Fruit fly (Drosophila melanogaster) whole organism, prepupa: ENCODE data around the gene His4r.

Experiments used
- CG10631 ChIP-seq: fragments of 200-800 bp; sonication (Bioruptor generic); optimal IDR thresholded peaks from 2 replicates; lab custom pipeline; 2016; ENCODE audit warnings: missing biosample characterization, missing genetic modification characterization
- CG11294 ChIP-seq: fragments of 200-800 bp; sonication (Bioruptor generic); IDR thresholded peaks from 2 replicates; pipeline ENCODE4 v1.3.6; 2022; ENCODE audit warnings: missing biosample characterization, missing genetic modification characterization
- CG11762 ChIP-seq: fragments of 200-800 bp; sonication (Bioruptor generic); optimal IDR thresholded peaks from 3 replicates; lab custom pipeline; 2016; ENCODE audit warnings: missing biosample characterization, missing genetic modification characterization; ENCODE audit not compliant: insufficient read depth
- CG11902 ChIP-seq: fragments of 200-800 bp; sonication (Bioruptor generic); optimal IDR thresholded peaks from 3 replicates; lab custom pipeline; 2016; ENCODE audit warnings: missing biosample characterization, missing genetic modification characterization
- CG15336 ChIP-seq: fragments of 200-800 bp; sonication (Bioruptor generic); IDR thresholded peaks from 2 replicates; pipeline ENCODE4 v1.3.6; 2022; ENCODE audit warnings: missing biosample characterization, missing genetic modification characterization
- CG1621 ChIP-seq: fragments of 200-800 bp; sonication (Bioruptor generic); optimal IDR thresholded peaks from 3 replicates; lab custom pipeline; 2018; ENCODE audit warnings: missing biosample characterization, mild to moderate bottlenecking, missing genetic modification characterization
- CG3032 ChIP-seq: fragments of 200-800 bp; optimal IDR thresholded peaks from 2 replicates; lab custom pipeline; 2019; ENCODE audit warnings: missing biosample characterization, mild to moderate bottlenecking, missing genetic modification characterization, moderate library complexity
- CG31627 ChIP-seq: fragments of 200-800 bp; sonication (Bioruptor generic); optimal IDR thresholded peaks from 3 replicates; lab custom pipeline; 2016; ENCODE audit warnings: missing biosample characterization, missing genetic modification characterization
- CG32006 ChIP-seq: fragments of 200-800 bp; sonication (Bioruptor generic); optimal IDR thresholded peaks from 3 replicates; lab custom pipeline; 2017; ENCODE audit warnings: missing biosample characterization, mild to moderate bottlenecking, missing genetic modification characterization
- CG3919 ChIP-seq: fragments of 200-800 bp; sonication (Bioruptor generic); optimal IDR thresholded peaks from 3 replicates; lab custom pipeline; 2016; ENCODE audit warnings: missing biosample characterization, missing genetic modification characterization
- CG4318 ChIP-seq: fragments of 200-800 bp; sonication (Bioruptor generic); optimal IDR thresholded peaks from 3 replicates; lab custom pipeline; 2017; ENCODE audit warnings: missing biosample characterization, mild to moderate bottlenecking, missing genetic modification characterization
- CG6163 ChIP-seq: fragments of 200-800 bp; sonication (Bioruptor generic); IDR thresholded peaks from 3 replicates; pipeline ENCODE4 v1.3.6; 2022; ENCODE audit warnings: missing biosample characterization, missing genetic modification characterization
- CG6792 ChIP-seq: fragments of 200-800 bp; sonication (Bioruptor generic); optimal IDR thresholded peaks from 3 replicates; lab custom pipeline; 2016; ENCODE audit warnings: missing biosample characterization, missing genetic modification characterization
- CG6808 ChIP-seq: fragments of 200-800 bp; sonication (Bioruptor generic); optimal IDR thresholded peaks from 3 replicates; lab custom pipeline; 2017; ENCODE audit warnings: missing biosample characterization, missing genetic modification characterization, mild to moderate bottlenecking, moderate library complexity, missing genetic modification reagents
- CG7368 ChIP-seq: fragments of 200-800 bp; sonication (Bioruptor generic); optimal IDR thresholded peaks from 3 replicates; lab custom pipeline; 2016; ENCODE audit warnings: missing biosample characterization, missing genetic modification characterization
- CG8119 ChIP-seq: fragments of 200-800 bp; sonication (Bioruptor generic); IDR thresholded peaks from 3 replicates; pipeline ENCODE4 v1.3.6; 2022; ENCODE audit warnings: missing biosample characterization, missing genetic modification characterization
- CG8319 ChIP-seq: fragments of 200-800 bp; sonication (Bioruptor generic); optimal IDR thresholded peaks from 3 replicates; lab custom pipeline; 2016; ENCODE audit warnings: missing biosample characterization, missing genetic modification characterization
- CG8632 ChIP-seq: fragments of 200-800 bp; sonication (Bioruptor generic); optimal IDR thresholded peaks from 3 replicates; lab custom pipeline; 2016; ENCODE audit warnings: missing biosample characterization, missing genetic modification characterization
- CG9139 ChIP-seq: fragments of 200-800 bp; sonication (Bioruptor generic); optimal IDR thresholded peaks from 3 replicates; lab custom pipeline; 2017; ENCODE audit warnings: missing biosample characterization, mild to moderate bottlenecking, missing genetic modification characterization
- Eip75B ChIP-seq: fragments of 200-800 bp; sonication (Bioruptor generic); optimal IDR thresholded peaks from 3 replicates; lab custom pipeline; 2016; ENCODE audit warnings: missing biosample characterization, missing genetic modification characterization
- Eip78C ChIP-seq: fragments of 200-800 bp; sonication (Bioruptor generic); peaks from one replicate; lab custom pipeline; 2016; ENCODE audit warnings: missing biosample characterization, missing genetic modification characterization
- Eip93F ChIP-seq: fragments of 200-800 bp; sonication (Bioruptor generic); optimal IDR thresholded peaks from 2 replicates; lab custom pipeline; 2016; ENCODE audit warnings: missing biosample characterization, mild to moderate bottlenecking, missing genetic modification characterization
- Ets21C ChIP-seq: fragments of 200-800 bp; sonication (Bioruptor generic); optimal IDR thresholded peaks from 3 replicates; lab custom pipeline; 2016; ENCODE audit warnings: missing biosample characterization, missing genetic modification characterization
- Ets96B ChIP-seq: fragments of 200-800 bp; optimal IDR thresholded peaks from 2 replicates; lab custom pipeline; 2019; ENCODE audit warnings: missing biosample characterization, mild to moderate bottlenecking, missing genetic modification characterization, moderate library complexity
- Gug ChIP-seq: fragments of 200-800 bp; sonication (Bioruptor generic); IDR thresholded peaks from 2 replicates; pipeline ENCODE4 v1.3.6; 2022; ENCODE audit warnings: missing biosample characterization, missing genetic modification characterization
- Hr38 ChIP-seq: sonication (Bioruptor generic); optimal IDR thresholded peaks from 2 replicates; lab custom pipeline; 2016; ENCODE audit warnings: missing biosample characterization, missing genetic modification characterization
- Hr39 ChIP-seq: fragments of 200-800 bp; sonication (Bioruptor generic); optimal IDR thresholded peaks from 2 replicates; lab custom pipeline; 2016; ENCODE audit warnings: missing biosample characterization, missing genetic modification characterization
- Hr4 ChIP-seq: fragments of 200-800 bp; sonication (Bioruptor generic); optimal IDR thresholded peaks from 3 replicates; lab custom pipeline; 2016; ENCODE audit warnings: missing biosample characterization, missing genetic modification characterization
- Met ChIP-seq: fragments of 200-800 bp; sonication (Bioruptor generic); optimal IDR thresholded peaks from 3 replicates; lab custom pipeline; 2016; ENCODE audit warnings: missing biosample characterization, missing genetic modification characterization
- OdsH ChIP-seq: fragments of 200-800 bp; sonication (Bioruptor generic); optimal IDR thresholded peaks from 3 replicates; lab custom pipeline; 2016; ENCODE audit warnings: missing biosample characterization, missing genetic modification characterization
- Sox102F ChIP-seq: fragments of 200-800 bp; sonication (Bioruptor generic); optimal IDR thresholded peaks from 2 replicates; lab custom pipeline; 2016; ENCODE audit warnings: missing biosample characterization, mild to moderate bottlenecking, missing genetic modification characterization
- Sox14 ChIP-seq: fragments of 200-800 bp; sonication (Bioruptor generic); optimal IDR thresholded peaks from 3 replicates; lab custom pipeline; 2016; ENCODE audit warnings: missing biosample characterization, missing genetic modification characterization
- achi ChIP-seq: fragments of 200-800 bp; sonication (Bioruptor generic); optimal IDR thresholded peaks from 3 replicates; lab custom pipeline; 2016; ENCODE audit warnings: missing biosample characterization, missing genetic modification characterization
- acj6 ChIP-seq: fragments of 200-800 bp; sonication (Bioruptor generic); optimal IDR thresholded peaks from 3 replicates; lab custom pipeline; 2016; ENCODE audit warnings: missing biosample characterization, missing genetic modification characterization
- cyc ChIP-seq: fragments of 200-800 bp; sonication (Bioruptor generic); optimal IDR thresholded peaks from 3 replicates; lab custom pipeline; 2016; ENCODE audit warnings: missing biosample characterization, missing genetic modification characterization
- dac ChIP-seq: fragments of 200-800 bp; sonication (Bioruptor generic); optimal IDR thresholded peaks from 2 replicates; lab custom pipeline; 2017; ENCODE audit warnings: missing biosample characterization, mild to moderate bottlenecking, missing genetic modification characterization
- dsx ChIP-seq: fragments of 200-800 bp; optimal IDR thresholded peaks from 3 replicates; lab custom pipeline; 2019; ENCODE audit warnings: missing biosample characterization, mild to moderate bottlenecking, missing genetic modification characterization, moderate library complexity; ENCODE audit not compliant: poor library complexity, severe bottlenecking
- eg ChIP-seq: fragments of 200-800 bp; sonication (Bioruptor generic); IDR thresholded peaks from 3 replicates; pipeline ENCODE4 v1.3.6; 2022; ENCODE audit warnings: missing biosample characterization, missing genetic modification characterization
- esn ChIP-seq: fragments of 200-800 bp; sonication (Bioruptor generic); optimal IDR thresholded peaks from 2 replicates; lab custom pipeline; 2016; ENCODE audit warnings: missing biosample characterization, mild to moderate bottlenecking, missing genetic modification characterization, moderate library complexity
- fd59A ChIP-seq: fragments of 200-800 bp; sonication (Bioruptor generic); optimal IDR thresholded peaks from 2 replicates; lab custom pipeline; 2017; ENCODE audit warnings: missing biosample characterization, mild to moderate bottlenecking, missing genetic modification characterization, missing genetic modification reagents
- fd85E ChIP-seq: fragments of 200-800 bp; sonication (Bioruptor generic); optimal IDR thresholded peaks from 3 replicates; lab custom pipeline; 2016; ENCODE audit warnings: missing biosample characterization, missing genetic modification characterization
- fkh ChIP-seq: fragments of 200-800 bp; sonication (Bioruptor generic); optimal IDR thresholded peaks from 3 replicates; lab custom pipeline; 2017; ENCODE audit warnings: missing biosample characterization, mild to moderate bottlenecking, missing genetic modification characterization, moderate library complexity
- lz ChIP-seq: fragments of 200-800 bp; sonication (Bioruptor generic); optimal IDR thresholded peaks from 3 replicates; lab custom pipeline; 2016; ENCODE audit warnings: missing biosample characterization, missing genetic modification characterization
- pdm3 ChIP-seq: fragments of 200-800 bp; sonication (Bioruptor generic); optimal IDR thresholded peaks from 3 replicates; lab custom pipeline; 2016; ENCODE audit warnings: missing biosample characterization, missing genetic modification characterization
- salr ChIP-seq, 2 experiments: fragments of 200-800 bp; sonication (Bioruptor generic); optimal IDR thresholded peaks; 3 replicates each; lab custom pipeline; 2016 to 2018; ENCODE audit warnings: missing biosample characterization in 2 of 2, missing genetic modification characterization in 2 of 2, mild to moderate bottlenecking in 1 of 2
- spab ChIP-seq: fragments of 200-800 bp; sonication (Bioruptor generic); optimal IDR thresholded peaks from 2 replicates; lab custom pipeline; 2017; ENCODE audit warnings: missing biosample characterization, mild to moderate bottlenecking, missing genetic modification characterization, missing genetic modification reagents
- ss ChIP-seq, 2 experiments: fragments of 200-800 bp; sonication (Bioruptor generic); optimal IDR thresholded peaks; 2 replicates in 1 of 2; 3 replicates in 1 of 2; lab custom pipeline; 2017 to 2018; ENCODE audit warnings: mild to moderate bottlenecking in 2 of 2, missing biosample characterization in 2 of 2, missing genetic modification characterization in 2 of 2, moderate library complexity in 1 of 2
- svp ChIP-seq: fragments of 200-800 bp; sonication (Bioruptor generic); peaks from one replicate; lab custom pipeline; 2016; ENCODE audit warnings: missing biosample characterization, missing genetic modification characterization
- vri ChIP-seq: fragments of 200-800 bp; sonication (Bioruptor generic); optimal IDR thresholded peaks from 3 replicates; lab custom pipeline; 2016; ENCODE audit warnings: missing biosample characterization, mild to moderate bottlenecking, missing genetic modification characterization

Gene His4r

dm6 chr3R:14608892-14609692 is 16.5 kb upstream of the His4r start, which contains the start of gene CG14853 (continued):
- TF ChIP-seq esn = peak; percentile 51
- peak; percentile 21 for TF ChIP-seq CG3919 (GFP tag; lab: Kevin White, UChicago)
- peak; percentile 19 for TF ChIP-seq Sox102F (GFP tag; lab: Kevin White, UChicago)
- no peak for TF ChIP-seq Hr38 (GFP tag; lab: Kevin White, UChicago)
- peak; percentile 59 for TF ChIP-seq acj6

dm6 chr3R:14622571-14622970 is 3.0 kb upstream of the His4r start:
- TF ChIP-seq CG3032 (tag; lab: Kevin White, UChicago) (no peak), esn (no peak), dsx (GFP tag; lab: Kevin White, UChicago) (no peak), acj6 (peak; percentile 20), CG8119 (GFP tag; lab: Robert Waterston, UW) (no peak), pdm3 (GFP tag; lab: Kevin White, UChicago) (peak; percentile 17), spab (GFP tag; lab: Kevin White, UChicago) (peak; percentile 19), CG31627 (GFP tag; lab: Kevin White, UChicago) (no peak), Met (peak; percentile 12), achi (GFP tag; lab: Kevin White, UChicago) (no peak), Gug (GFP tag; lab: Robert Waterston, UW) (no peak), fkh (GFP tag; lab: Kevin White, UChicago) (no peak), CG4318 (GFP tag; lab: Kevin White, UChicago) (no peak), fd85E (GFP tag; lab: Kevin White, UChicago) (no peak), CG10631 (peak; percentile 16), Hr4 (GFP tag; lab: Kevin White, UChicago) (no peak), CG7368 (GFP tag; lab: Kevin White, UChicago) (peak; percentile 0), OdsH (GFP tag; lab: Kevin White, UChicago) (peak; percentile 15), CG8632 (peak; percentile 10), Ets96B (tag; lab: Kevin White, UChicago) (peak; percentile 41), salr (GFP tag; optimal IDR thresholded peaks at IDR 0.05; lab: Kevin White, UChicago) (peak in 1 of 2 experiments; percentile 10), CG11762 (GFP tag; lab: Kevin White, UChicago) (no peak), CG32006 (no peak), CG11294 (GFP tag; lab: Robert Waterston, UW) (no peak), vri (GFP tag; lab: Kevin White, UChicago) (no peak), svp (GFP tag; lab: Kevin White, UChicago) (peak; percentile 53), cyc (GFP tag; lab: Kevin White, UChicago) (no peak), Ets21C (no peak), fd59A (GFP tag; lab: Kevin White, UChicago) (peak; percentile 1), Eip93F (GFP tag; lab: Kevin White, UChicago) (no peak), Eip75B (peak; percentile 5), CG9139 (GFP tag; lab: Kevin White, UChicago) (no peak), CG15336 (GFP tag; lab: Robert Waterston, UW) (no peak), ss (GFP tag; optimal IDR thresholded peaks at IDR 0.05; lab: Kevin White, UChicago) (peak in 1 of 2 experiments; percentile 41), Eip78C (peak; percentile 85), CG8319 (GFP tag; lab: Kevin White, UChicago) (no peak), Hr39 (peak; percentile 8), CG6163 (GFP tag; lab: Robert Waterston, UW) (peak; percentile 43; the same call in 1 of the 3 replicates), CG11902 (no peak), dac (GFP tag; lab: Kevin White, UChicago) (no peak), lz (GFP tag; lab: Kevin White, UChicago) (no peak), CG6808 (GFP tag; lab: Kevin White, UChicago) (peak; percentile 15), CG6792 (GFP tag; lab: Kevin White, UChicago) (no peak), eg (peak; percentile 5; the same call in 1 of the 3 replicates), CG1621 (tag; lab: Kevin White, UChicago) (no peak), Sox14 (GFP tag; lab: Kevin White, UChicago) (no peak)
